Fruit fly (Drosophila melanogaster) S2 (cell line): ENCODE results near the gene Atg12.

Experiments
- CG8478 ChIP-seq: fragments of >200 bp; optimal IDR thresholded peaks from 2 replicates; lab custom pipeline; 2018
- CTCF ChIP-seq, 2 experiments: fragments of >200 bp; optimal IDR thresholded peaks; 2 replicates each; lab custom pipeline; 2018

- TF ChIP-seq CG8478 (lab: Kevin White, UChicago) = no peak
- no peak for TF ChIP-seq CTCF (optimal IDR thresholded peaks at IDR 0.05; lab: Kevin White, UChicago)
Observed at dm6 chr3L:12178847-12179437, 42.2 kb downstream of the Atg12 start.
